Fruit fly (Drosophila melanogaster) S2 (cell line): ENCODE results near the gene yellow-c.

Experiments
- CG8478 ChIP-seq: fragments of >200 bp; optimal IDR thresholded peaks from 2 replicates; lab custom pipeline; 2018
- CTCF ChIP-seq, 2 experiments: fragments of >200 bp; optimal IDR thresholded peaks; 2 replicates each; lab custom pipeline; 2018

- TF ChIP-seq CG8478 (lab: Kevin White, UChicago), result no peak
- no peak for TF ChIP-seq CTCF (optimal IDR thresholded peaks at IDR 0.05; lab: Kevin White, UChicago)
Observed at dm6 chr2L:15056359-15057220, 21.4 kb downstream of the yellow-c start.
